Worm (Caenorhabditis elegans) whole organism, L4 larva: ENCODE measurements around the gene pde-4.

Experiments used
- R02D3.7 ChIP-seq: fragments of 150-350 bp; sonication (generic microtip); optimal IDR thresholded peaks from 3 replicates; lab custom pipeline; 2014; ENCODE audit warnings: missing biosample characterization, missing genetic modification characterization
- T26A8.4 ChIP-seq: fragments of 200-800 bp; sonication (Bioruptor generic); IDR thresholded peaks from 2 replicates; pipeline ENCODE4 v1.3.6; 2022; ENCODE audit warnings: missing genetic modification characterization, missing compliant biosample characterization
- ZK337.2 ChIP-seq: fragments of 200-800 bp; sonication (Bioruptor generic); IDR thresholded peaks from 2 replicates; pipeline ENCODE4 v1.3.6; 2022; ENCODE audit warnings: missing genetic modification reagents, missing genetic modification characterization, missing compliant biosample characterization
- ZK546.5 ChIP-seq, 2 experiments: sonication (generic microtip); optimal IDR thresholded peaks; 2 replicates each; lab custom pipeline; 2017; ENCODE audit warnings: missing biosample characterization in 2 of 2, missing genetic modification characterization in 2 of 2
- aha-1 ChIP-seq: fragments of 150-350 bp; peaks from one replicate; lab custom pipeline; 2014; ENCODE audit warnings: missing biosample characterization, missing genetic modification characterization
- ama-1 ChIP-seq: fragments of 150-350 bp; optimal IDR thresholded peaks from 2 replicates; lab custom pipeline; 2014; ENCODE audit warnings: inconsistent platforms, mixed read lengths
- attf-4 ChIP-seq: sonication (generic microtip); optimal IDR thresholded peaks from 3 replicates; lab custom pipeline; 2017; ENCODE audit warnings: missing biosample characterization, missing genetic modification characterization
- ceh-20 ChIP-seq: fragments of 200-800 bp; sonication (Bioruptor generic); IDR thresholded peaks from 2 replicates; pipeline ENCODE4 v1.3.6; 2022; ENCODE audit warnings: missing genetic modification reagents, missing genetic modification characterization, missing compliant biosample characterization
- ceh-62 ChIP-seq: sonication (generic microtip); optimal IDR thresholded peaks from 2 replicates; lab custom pipeline; 2017; ENCODE audit warnings: missing biosample characterization, missing genetic modification characterization
- daf-16 ChIP-seq, 3 experiments: sonication (generic microtip); optimal IDR thresholded peaks; 2 replicates each; lab custom pipeline; 2016 to 2017; ENCODE audit warnings: missing genetic modification characterization in 3 of 3, missing genetic modification reagents in 3 of 3, mild to moderate bottlenecking in 2 of 3, missing compliant biosample characterization in 2 of 3, missing biosample characterization in 1 of 3, moderate library complexity in 1 of 3
- daf-19 ChIP-seq: fragments of 200-800 bp; sonication (Bioruptor generic); conservative IDR thresholded peaks from 2 replicates; pipeline ENCODE4 v1.3.6; 2022; ENCODE audit warnings: missing genetic modification characterization, missing compliant biosample characterization
- dmd-8 ChIP-seq: fragments of 200-800 bp; sonication (Bioruptor generic); IDR thresholded peaks from 2 replicates; pipeline ENCODE4 v1.3.6; 2022; ENCODE audit warnings: missing genetic modification characterization, missing compliant biosample characterization
- duxl-1 ChIP-seq: sonication (generic microtip); optimal IDR thresholded peaks from 2 replicates; lab custom pipeline; 2016; ENCODE audit warnings: mild to moderate bottlenecking, missing genetic modification characterization, moderate library complexity, missing compliant biosample characterization; ENCODE audit not compliant: poor library complexity
- dve-1 ChIP-seq: sonication (generic microtip); optimal IDR thresholded peaks from 2 replicates; lab custom pipeline; 2017; ENCODE audit warnings: antibody characterized with exemption, mild to moderate bottlenecking, missing genetic modification characterization, missing compliant biosample characterization; ENCODE audit not compliant: insufficient read depth
- fkh-10 ChIP-seq: fragments of 150-350 bp; optimal IDR thresholded peaks from 2 replicates; lab custom pipeline; 2014; ENCODE audit warnings: missing biosample characterization, missing genetic modification reagents, missing genetic modification characterization
- fos-1 ChIP-seq: fragments of 150-350 bp; optimal IDR thresholded peaks from 2 replicates; lab custom pipeline; 2014; ENCODE audit warnings: missing biosample characterization, missing genetic modification characterization
- gei-8 ChIP-seq: fragments of 200-800 bp; sonication (Bioruptor generic); optimal IDR thresholded peaks from 2 replicates; lab custom pipeline; 2018; ENCODE audit warnings: mild to moderate bottlenecking, missing genetic modification characterization, missing compliant biosample characterization
- hlh-11 ChIP-seq: fragments of 200-800 bp; sonication (Bioruptor generic); optimal IDR thresholded peaks from 2 replicates; lab custom pipeline; 2018; ENCODE audit warnings: mild to moderate bottlenecking, missing genetic modification characterization, missing compliant biosample characterization
- hmg-1.1 ChIP-seq: fragments of 200-800 bp; sonication (Bioruptor generic); IDR thresholded peaks from 2 replicates; pipeline ENCODE4 v1.3.6; 2022; ENCODE audit warnings: missing genetic modification reagents, missing genetic modification characterization, missing compliant biosample characterization
- jun-1 ChIP-seq: fragments of 150-350 bp; optimal IDR thresholded peaks from 2 replicates; lab custom pipeline; 2014; ENCODE audit warnings: missing biosample characterization, missing genetic modification reagents, missing genetic modification characterization
- lin-13 ChIP-seq: fragments of 150-350 bp; optimal IDR thresholded peaks from 2 replicates; lab custom pipeline; 2014; ENCODE audit warnings: missing biosample characterization, missing genetic modification reagents, missing genetic modification characterization
- lin-15B ChIP-seq: fragments of 150-350 bp; sonication (generic microtip); optimal IDR thresholded peaks from 3 replicates; lab custom pipeline; 2014; ENCODE audit warnings: missing biosample characterization, missing genetic modification characterization
- lin-38 ChIP-seq: fragments of 200-800 bp; sonication (Bioruptor generic); IDR thresholded peaks from 2 replicates; pipeline ENCODE4 v1.3.6; 2022; ENCODE audit warnings: missing genetic modification reagents, missing genetic modification characterization, missing compliant biosample characterization
- lir-3 ChIP-seq: sonication (generic microtip); optimal IDR thresholded peaks from 2 replicates; lab custom pipeline; 2016; ENCODE audit warnings: mild to moderate bottlenecking, missing genetic modification characterization, missing compliant biosample characterization
- lsy-2 ChIP-seq, 2 experiments: fragments of 150-350 bp in 1 of 2; sonication (generic microtip) in 1 of 2; optimal IDR thresholded peaks; 2 replicates each; lab custom pipeline; 2014 to 2017; ENCODE audit warnings: missing biosample characterization in 2 of 2, missing genetic modification characterization in 2 of 2
- mep-1 ChIP-seq: fragments of 150-350 bp; sonication (generic microtip); optimal IDR thresholded peaks from 3 replicates; lab custom pipeline; 2014; ENCODE audit warnings: missing biosample characterization, missing genetic modification characterization
- mes-2 ChIP-seq: sonication (generic microtip); optimal IDR thresholded peaks from 2 replicates; lab custom pipeline; 2016; ENCODE audit warnings: missing genotype, mild to moderate bottlenecking, missing genetic modification characterization, missing compliant biosample characterization; ENCODE audit not compliant: poor library complexity, severe bottlenecking
- mxl-2 ChIP-seq: fragments of 200-800 bp; sonication (Bioruptor generic); conservative IDR thresholded peaks from 2 replicates; pipeline ENCODE4 v1.3.6; 2022; ENCODE audit warnings: missing genetic modification reagents, missing genetic modification characterization, missing compliant biosample characterization
- mxl-3 ChIP-seq: fragments of 200-800 bp; sonication (Bioruptor generic); optimal IDR thresholded peaks from 2 replicates; lab custom pipeline; 2018; ENCODE audit warnings: mild to moderate bottlenecking, missing genetic modification characterization, missing compliant biosample characterization
- nhr-111 ChIP-seq: fragments of 200-800 bp; sonication (Bioruptor generic); optimal IDR thresholded peaks from 2 replicates; lab custom pipeline; 2018; ENCODE audit warnings: mild to moderate bottlenecking, missing genetic modification characterization, missing compliant biosample characterization
- nhr-28 ChIP-seq: fragments of 150-350 bp; optimal IDR thresholded peaks from 2 replicates; lab custom pipeline; 2014; ENCODE audit warnings: missing biosample characterization, missing genetic modification characterization
- nhr-76 ChIP-seq: fragments of 150-350 bp; optimal IDR thresholded peaks from 2 replicates; lab custom pipeline; 2014; ENCODE audit warnings: missing biosample characterization, missing genetic modification characterization
- ztf-11 ChIP-seq: fragments of 150-350 bp; optimal IDR thresholded peaks from 2 replicates; lab custom pipeline; 2014; ENCODE audit warnings: missing biosample characterization, missing genetic modification characterization
- ztf-7 ChIP-seq: fragments of 150-350 bp; optimal IDR thresholded peaks from 2 replicates; lab custom pipeline; 2014; ENCODE audit warnings: missing biosample characterization, missing genetic modification characterization

pde-4 gene

ce11 chrII:7616141-7616540 is 34.9 kb downstream of the pde-4 start, which contains the start of gene cdc-42:
Gene cdc-42 (plus strand): TSS chrII:7616452.
- peak in 1 of 2 experiments; percentile 6 for TF ChIP-seq lsy-2 (tag; optimal IDR thresholded peaks at IDR 0.05; lab: Kevin White, UChicago)
- TF ChIP-seq ceh-62 = no peak
- TF ChIP-seq nhr-28 (tag; lab: Kevin White, UChicago) = no peak

ce11 chrII:7615318-7615891 is 35.6 kb downstream of the pde-4 start:
- TF ChIP-seq ZK546.5 (tag; optimal IDR thresholded peaks at IDR 0.05; lab: Kevin White, UChicago) (no peak), daf-16 (GFP tag; optimal IDR thresholded peaks at IDR 0.05; lab: Kevin White, UChicago) (no peak), daf-16 (tag; optimal IDR thresholded peaks at IDR 0.05; lab: Kevin White, UChicago) (peak; percentile 19), jun-1 (tag; lab: Kevin White, UChicago) (no peak), hlh-11 (peak; percentile 12), ceh-20 (GFP tag; lab: Robert Waterston, UW) (no peak), R02D3.7 (tag; lab: Kevin White, UChicago) (no peak), lin-38 (GFP tag; lab: Robert Waterston, UW) (peak; percentile 35; the same call in 1 of the 2 replicates), ztf-7 (tag; lab: Kevin White, UChicago) (no peak), nhr-111 (GFP tag; lab: Kevin White, UChicago) (no peak), mep-1 (tag; lab: Kevin White, UChicago) (peak; percentile 44), attf-4 (tag; lab: Kevin White, UChicago) (no peak), hmg-1.1 (GFP tag; lab: Robert Waterston, UW) (peak; percentile 47; the same call in 1 of the 2 replicates), fkh-10 (no peak), mes-2 (tag; lab: Kevin White, UChicago) (peak; percentile 70), ceh-62 (no peak), mxl-2 (no peak), nhr-76 (tag; lab: Kevin White, UChicago) (no peak), dve-1 (peak; percentile 46), ama-1 (peak; percentile 62), lsy-2 (tag; optimal IDR thresholded peaks at IDR 0.05; lab: Kevin White, UChicago) (peak in 1 of 2 experiments; percentile 35), lir-3 (tag; lab: Kevin White, UChicago) (no peak)

ce11 chrII:7614334-7614733 is 36.7 kb downstream of the pde-4 start:
- no peak for TF ChIP-seq attf-4 (tag; lab: Kevin White, UChicago)
- no peak for TF ChIP-seq mes-2 (tag; lab: Kevin White, UChicago)
- TF ChIP-seq hlh-11 = peak; percentile 21
- TF ChIP-seq aha-1 (tag; lab: Kevin White, UChicago) = peak; percentile 47
- TF ChIP-seq, all 104 proteins: peak for 2

ce11 chrII:7613241-7613782 is 37.7 kb downstream of the pde-4 start, which contains the start of the genes oig-4 and R07G3.7:
Gene oig-4 (plus strand): TSS chrII:7613541.
Gene R07G3.7 (minus strand): TSS chrII:7613732.
- TF ChIP-seq hlh-11 (no peak), dmd-8 (GFP tag; lab: Robert Waterston, UW) (no peak), ztf-11 (tag; lab: Kevin White, UChicago) (no peak), lin-15B (tag; lab: Kevin White, UChicago) (no peak), T26A8.4 (GFP tag; lab: Robert Waterston, UW) (no peak), mxl-3 (GFP tag; lab: Kevin White, UChicago) (no peak), fos-1 (tag; lab: Kevin White, UChicago) (no peak), daf-19 (GFP tag; lab: Robert Waterston, UW) (no peak), ZK337.2 (GFP tag; lab: Robert Waterston, UW) (no peak), nhr-76 (tag; lab: Kevin White, UChicago) (no peak), gei-8 (GFP tag; lab: Kevin White, UChicago) (no peak), duxl-1 (no peak), lin-13 (GFP tag; lab: Kevin White, UChicago) (no peak)
